Fruit fly (Drosophila melanogaster): ENCODE measurements around the gene CG42371.
A peak's percentile ranks its signal among the peaks of the same experiment; 100 is the strongest.

The CG42371 gene

dm6 chr2L:2189100-2189499 lies 27.9 kb downstream of the CG42371 start (continued):
- peak; percentile 76 for TF ChIP-seq CG10267 (tag; optimal IDR thresholded peaks at IDR 0.05)
- TF ChIP-seq ci (GFP tag; IDR thresholded peaks at IDR 0.05): peak; percentile 77
- peak; percentile 35; the same call in 1 of the 3 replicates for TF ChIP-seq tgo (GFP tag; IDR thresholded peaks at IDR 0.05)
- no peak for TF ChIP-seq CG15479 (GFP tag; optimal IDR thresholded peaks at IDR 0.05)
- no peak for TF ChIP-seq bbx (GFP tag; IDR thresholded peaks at IDR 0.05; ENCODE audit: partially characterized antibody)
- no peak for TF ChIP-seq CG3995 (GFP tag; optimal IDR thresholded peaks at IDR 0.05)
- TF ChIP-seq CG16863 (GFP tag; optimal IDR thresholded peaks at IDR 0.05): peak; percentile 74
- peak; percentile 17 for TF ChIP-seq dm (GFP tag; optimal IDR thresholded peaks at IDR 0.05)
- TF ChIP-seq CG7357 (GFP tag; IDR thresholded peaks at IDR 0.05): peak; percentile 54; the same call in 1 of the 3 replicates
- TF ChIP-seq onecut (GFP tag; IDR thresholded peaks at IDR 0.05): peak; percentile 43; the same call in 1 of the 2 replicates
- peak; percentile 55; the same call in 2 of the 4 replicates for TF ChIP-seq Gug (GFP tag; IDR thresholded peaks at IDR 0.05)
- peak; percentile 22 for TF ChIP-seq pb (GFP tag; optimal IDR thresholded peaks at IDR 0.05)
- TF ChIP-seq CG8089 (GFP tag; optimal IDR thresholded peaks at IDR 0.05): peak; percentile 75
- peak; percentile 73; the same call in 1 of the 2 replicates for TF ChIP-seq ranshi (GFP tag; IDR thresholded peaks at IDR 0.05)
- no peak for TF ChIP-seq CG13894 (tag; optimal IDR thresholded peaks at IDR 0.05)
- TF ChIP-seq Chrac-16 (GFP tag; optimal IDR thresholded peaks at IDR 0.05): peak; percentile 79
- TF ChIP-seq dmrt11E (tag; optimal IDR thresholded peaks at IDR 0.05): peak; percentile 93
- no peak for TF ChIP-seq CG4854 (GFP tag; optimal IDR thresholded peaks at IDR 0.05)
- no peak for TF ChIP-seq Gsc (GFP tag; IDR thresholded peaks at IDR 0.05)
- TF ChIP-seq Tbp (GFP tag; optimal IDR thresholded peaks at IDR 0.05): no peak
- TF ChIP-seq jumu (GFP tag; optimal IDR thresholded peaks at IDR 0.05): peak; percentile 59
- TF ChIP-seq tna (GFP tag; IDR thresholded peaks at IDR 0.05; ENCODE audit: partially characterized antibody): no peak
- 0 out of 2 replicates have a peak, but pooled peaks have one; percentile 23 for TF ChIP-seq CG3847 (GFP tag; IDR thresholded peaks at IDR 0.05)
- no peak for TF ChIP-seq gcm2 (GFP tag; optimal IDR thresholded peaks at IDR 0.05)
- TF ChIP-seq Hr3 (GFP tag; optimal IDR thresholded peaks at IDR 0.05): peak; percentile 56
- no peak for TF ChIP-seq CG5953 (GFP tag; IDR thresholded peaks at IDR 0.05)
- peak; percentile 78 for TF ChIP-seq az2 (GFP tag; optimal IDR thresholded peaks at IDR 0.05)
- no peak for TF ChIP-seq tio (GFP tag; optimal IDR thresholded peaks at IDR 0.05)
- TF ChIP-seq Sry-δ (GFP tag; optimal IDR thresholded peaks at IDR 0.05): peak; percentile 15
- no peak for TF ChIP-seq Meics (GFP tag; optimal IDR thresholded peaks at IDR 0.05)
- no peak for TF ChIP-seq sna (GFP tag; IDR thresholded peaks at IDR 0.05; ENCODE audit: partially characterized antibody)
- peak; percentile 4 for TF ChIP-seq CG12104 (GFP tag; optimal IDR thresholded peaks at IDR 0.05)
- peak; percentile 57 for TF ChIP-seq Camta (GFP tag; optimal IDR thresholded peaks at IDR 0.05)
- peak; percentile 14; the same call in 1 of the 2 replicates for TF ChIP-seq Ada2b (GFP tag; IDR thresholded peaks at IDR 0.05)
- no peak for TF ChIP-seq jigr1 (GFP tag; IDR thresholded peaks at IDR 0.05)
- TF ChIP-seq CG17359 (tag; optimal IDR thresholded peaks at IDR 0.05): peak; percentile 62
- peak; percentile 19; the same call in 1 of the 2 replicates for TF ChIP-seq Drgx (GFP tag; IDR thresholded peaks at IDR 0.05)
- no peak for TF ChIP-seq cg (GFP tag; optimal IDR thresholded peaks at IDR 0.05)
- TF ChIP-seq CG11085 (GFP tag; IDR thresholded peaks at IDR 0.05): 0 out of 2 replicates have a peak, but pooled peaks have one; percentile 8
- peak; percentile 14 for TF ChIP-seq Asciz (GFP tag; optimal IDR thresholded peaks at IDR 0.05)
- TF ChIP-seq MESR4 (GFP tag; optimal IDR thresholded peaks at IDR 0.05): no peak
- TF ChIP-seq bcd (GFP tag; optimal IDR thresholded peaks at IDR 0.05): peak; percentile 46
- peak; percentile 87 for TF ChIP-seq CG10959 (GFP tag; IDR thresholded peaks at IDR 0.05)
- TF ChIP-seq sim (GFP tag; IDR thresholded peaks at IDR 0.05): peak; percentile 78
- TF ChIP-seq CG32772 (GFP tag; IDR thresholded peaks at IDR 0.05): peak; percentile 61; the same call in 1 of the 2 replicates
- TF ChIP-seq zfh1 (GFP tag; IDR thresholded peaks at IDR 0.05): peak; percentile 91
- TF ChIP-seq vfl (GFP tag; optimal IDR thresholded peaks at IDR 0.05): no peak
- peak; percentile 76 for TF ChIP-seq Hsf (GFP tag; optimal IDR thresholded peaks at IDR 0.05)
- peak; percentile 69 for TF ChIP-seq CG1602 (GFP tag; optimal IDR thresholded peaks at IDR 0.05)
- TF ChIP-seq CG11696 (GFP tag; IDR thresholded peaks at IDR 0.05): 0 out of 2 replicates have a peak, but pooled peaks have one; percentile 28
- TF ChIP-seq B-H2 (GFP tag; optimal IDR thresholded peaks at IDR 0.05): no peak
- peak; percentile 65 for TF ChIP-seq CG10431 (GFP tag; optimal IDR thresholded peaks at IDR 0.05)

All from whole organism, embryonic.